Worm (Caenorhabditis elegans): ENCODE data around the gene wago-10.

Gene wago-10

DNA sequence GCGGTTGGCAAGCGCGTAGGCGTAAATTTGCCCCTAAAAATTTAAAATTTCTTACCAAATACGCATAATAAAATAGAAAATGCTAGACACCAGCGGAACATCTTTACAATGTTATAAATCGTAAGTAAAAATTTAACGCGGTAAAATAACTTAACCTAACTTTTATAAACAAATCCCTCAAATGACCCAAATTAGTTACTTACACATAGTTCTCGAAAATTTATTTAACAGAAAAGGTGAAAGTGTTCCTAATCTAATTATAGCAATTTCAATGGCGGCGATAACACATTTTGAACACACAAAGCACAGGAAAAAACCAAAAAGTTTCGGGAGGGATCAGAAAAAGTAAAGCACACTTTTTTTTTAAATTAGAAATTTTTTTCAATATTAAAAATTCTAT is 37.0 kb downstream of the wago-10 start, which contains the start of gene mltn-8:
TSS of gene mltn-8 (minus strand) at position 101 of the 400 bp plus-strand sequence.
- TF ChIP-seq ama-1 (optimal IDR thresholded peaks at IDR 0.05) (no peak), ets-7 (tag; optimal IDR thresholded peaks at IDR 0.05) (no peak), flt-1 (GFP tag; IDR thresholded peaks at IDR 0.05) (no peak), tbx-37 (GFP tag; conservative IDR thresholded peaks at IDR 0.05) (no peak), ceh-13 (GFP tag; optimal IDR thresholded peaks at IDR 0.05) (no peak), hmbx-1 (tag; optimal IDR thresholded peaks at IDR 0.05) (no peak), tbx-11 (GFP tag; IDR thresholded peaks at IDR 0.05) (no peak), sea-1 (GFP tag; conservative IDR thresholded peaks at IDR 0.05) (no peak), F13C5.2 (tag; optimal IDR thresholded peaks at IDR 0.05) (no peak), hnd-1 (tag; optimal IDR thresholded peaks at IDR 0.05) (no peak), tra-4 (tag; optimal IDR thresholded peaks at IDR 0.05) (no peak), scrt-1 (GFP tag; IDR thresholded peaks at IDR 0.05) (no peak)

DNA sequence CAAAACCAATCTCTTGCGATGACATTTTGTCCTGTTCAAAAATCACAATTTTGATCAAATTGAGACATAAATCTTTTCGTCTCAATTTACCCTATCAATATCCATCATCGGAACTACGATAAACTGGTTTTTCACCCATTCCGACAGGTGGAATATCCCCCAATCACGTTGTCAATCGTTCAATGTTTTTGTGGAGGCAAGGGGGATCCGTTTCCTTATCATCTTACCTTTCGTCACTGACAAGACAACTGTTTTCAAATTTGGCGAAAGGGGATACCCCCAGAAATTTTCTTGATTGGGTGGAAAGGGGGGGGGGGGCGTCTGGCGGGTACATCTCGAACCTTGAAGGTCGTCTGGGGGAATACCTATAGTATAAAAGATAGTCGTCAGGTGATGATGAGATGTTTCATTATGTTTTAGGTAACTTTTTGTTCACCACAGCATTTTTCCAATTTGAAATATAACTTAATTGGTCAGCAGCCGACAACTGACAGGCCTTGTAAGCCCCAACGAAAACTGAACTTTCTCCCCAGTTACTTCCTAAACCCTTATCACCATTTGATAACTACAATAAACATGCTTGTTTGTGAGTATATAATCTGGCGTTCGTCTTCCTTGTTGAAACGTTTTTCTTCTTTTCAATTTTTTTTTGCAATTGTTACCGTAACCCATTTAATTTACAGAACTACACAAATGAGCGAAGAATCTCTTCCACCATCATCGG is 38.2 kb downstream of the wago-10 start, which contains the start of gene ZK6.8:
TSS of gene ZK6.8 (plus strand) at position 682 of the 724 bp plus-strand sequence.
- TF ChIP-seq tra-4 (tag; optimal IDR thresholded peaks at IDR 0.05), result no peak
- TF ChIP-seq ets-7 (tag; optimal IDR thresholded peaks at IDR 0.05), result no peak
- TF ChIP-seq hnd-1 (tag; optimal IDR thresholded peaks at IDR 0.05), result no peak
- TF ChIP-seq hmbx-1 (tag; optimal IDR thresholded peaks at IDR 0.05), result no peak
- TF ChIP-seq B0310.2 (tag; optimal IDR thresholded peaks at IDR 0.05), result no peak
- no peak for TF ChIP-seq F13C5.2 (tag; optimal IDR thresholded peaks at IDR 0.05)
- TF ChIP-seq tbx-11 (GFP tag; IDR thresholded peaks at IDR 0.05), result no peak
- no peak for TF ChIP-seq tbx-37 (GFP tag; conservative IDR thresholded peaks at IDR 0.05)
- TF ChIP-seq hmg-4 (GFP tag; optimal IDR thresholded peaks at IDR 0.05), result no peak
- no peak for TF ChIP-seq aly-1 (tag; optimal IDR thresholded peaks at IDR 0.05)
- no peak for TF ChIP-seq ceh-36 (tag; optimal IDR thresholded peaks at IDR 0.05)
- no peak for TF ChIP-seq sea-1 (GFP tag; conservative IDR thresholded peaks at IDR 0.05)
- TF ChIP-seq flt-1 (GFP tag; IDR thresholded peaks at IDR 0.05), result no peak

- TF ChIP-seq ceh-13 (GFP tag; optimal IDR thresholded peaks at IDR 0.05), result no peak
- no peak for TF ChIP-seq ama-1 (optimal IDR thresholded peaks at IDR 0.05)
These were observed 41.3 kb downstream of the wago-10 start for ce11 chrV:384511-384910.

DNA sequence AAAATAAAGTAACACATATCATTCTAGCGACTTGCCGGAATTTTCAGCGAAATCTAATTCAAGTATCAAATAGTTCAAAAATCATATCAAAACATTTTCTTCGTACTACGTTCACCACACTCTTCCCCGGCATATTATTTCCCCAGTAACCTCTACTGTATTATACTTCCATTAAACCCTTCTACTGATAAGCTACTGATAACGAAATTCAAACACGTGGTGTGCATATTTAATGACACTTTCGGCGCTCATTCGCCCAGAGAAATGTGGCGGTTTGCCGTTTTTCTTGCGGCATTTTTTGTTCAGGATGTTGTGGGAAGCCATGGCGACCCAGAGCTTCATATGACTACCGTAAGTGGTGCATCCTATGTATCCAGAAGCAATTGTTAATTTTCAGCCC is 42.3 kb downstream of the wago-10 start, which contains the start of gene lipl-5:
TSS of gene lipl-5 (plus strand) at position 259 of the 400 bp plus-strand sequence.
- TF ChIP-seq ets-7 (tag; optimal IDR thresholded peaks at IDR 0.05) (no peak), tra-4 (tag; optimal IDR thresholded peaks at IDR 0.05) (no peak), hnd-1 (tag; optimal IDR thresholded peaks at IDR 0.05) (no peak)

DNA sequence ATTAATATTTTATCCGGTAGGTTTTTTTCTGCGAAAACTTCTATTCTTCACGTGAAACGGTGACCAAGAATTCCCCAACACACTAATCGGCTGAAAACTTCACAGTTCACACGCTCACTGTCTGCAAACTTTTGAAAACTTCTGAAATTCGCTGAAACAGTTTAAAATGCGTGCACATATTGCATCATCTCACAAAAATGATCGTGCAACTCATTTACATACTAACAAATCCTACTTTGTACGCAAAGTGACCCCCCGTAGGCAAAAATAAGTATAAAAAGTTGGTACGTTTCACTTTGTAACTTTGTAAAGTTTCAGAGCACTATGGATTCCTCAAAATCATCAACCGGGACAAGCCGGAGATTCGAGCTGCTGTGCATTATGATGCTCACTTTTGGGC is 45.2 kb downstream of the wago-10 start, which contains the start of gene ZK6.6:
TSS of gene ZK6.6 (plus strand) at position 301 of the 400 bp plus-strand sequence.
- TF ChIP-seq aly-1 (tag; optimal IDR thresholded peaks at IDR 0.05) (no peak), ceh-13 (GFP tag; optimal IDR thresholded peaks at IDR 0.05) (no peak), scrt-1 (GFP tag; IDR thresholded peaks at IDR 0.05) (no peak), tbx-37 (GFP tag; conservative IDR thresholded peaks at IDR 0.05) (no peak), ama-1 (optimal IDR thresholded peaks at IDR 0.05) (no peak), hnd-1 (tag; optimal IDR thresholded peaks at IDR 0.05) (no peak), B0310.2 (tag; optimal IDR thresholded peaks at IDR 0.05) (no peak), ets-7 (tag; optimal IDR thresholded peaks at IDR 0.05) (no peak), flt-1 (GFP tag; IDR thresholded peaks at IDR 0.05) (no peak), ceh-36 (tag; optimal IDR thresholded peaks at IDR 0.05) (no peak), sea-1 (GFP tag; conservative IDR thresholded peaks at IDR 0.05) (no peak), F13C5.2 (tag; optimal IDR thresholded peaks at IDR 0.05) (no peak), pes-1 (GFP tag; IDR thresholded peaks at IDR 0.05) (no peak), tbx-11 (GFP tag; IDR thresholded peaks at IDR 0.05) (no peak), tra-4 (tag; optimal IDR thresholded peaks at IDR 0.05) (no peak)

- no peak for TF ChIP-seq tbx-11 (GFP tag; IDR thresholded peaks at IDR 0.05)
- TF ChIP-seq hmg-4 (GFP tag; optimal IDR thresholded peaks at IDR 0.05), result no peak
- TF ChIP-seq aly-1 (tag; optimal IDR thresholded peaks at IDR 0.05), result no peak
- no peak for TF ChIP-seq ceh-36 (tag; optimal IDR thresholded peaks at IDR 0.05)
- no peak for TF ChIP-seq B0310.2 (tag; optimal IDR thresholded peaks at IDR 0.05)
- no peak for TF ChIP-seq pes-1 (GFP tag; IDR thresholded peaks at IDR 0.05)
- TF ChIP-seq ceh-13 (GFP tag; optimal IDR thresholded peaks at IDR 0.05), result no peak
- no peak for TF ChIP-seq hnd-1 (tag; optimal IDR thresholded peaks at IDR 0.05)
- TF ChIP-seq tbx-37 (GFP tag; conservative IDR thresholded peaks at IDR 0.05), result no peak
- no peak for TF ChIP-seq ets-7 (tag; optimal IDR thresholded peaks at IDR 0.05)
- TF ChIP-seq ama-1 (optimal IDR thresholded peaks at IDR 0.05), result no peak
- no peak for TF ChIP-seq F13C5.2 (tag; optimal IDR thresholded peaks at IDR 0.05)
- TF ChIP-seq scrt-1 (GFP tag; IDR thresholded peaks at IDR 0.05), result no peak
- no peak for TF ChIP-seq hmbx-1 (tag; optimal IDR thresholded peaks at IDR 0.05)
- TF ChIP-seq sea-1 (GFP tag; conservative IDR thresholded peaks at IDR 0.05), result no peak
These were observed 49.0 kb downstream of the wago-10 start, which contains the start of gene nhr-254 for ce11 chrV:392199-392678. Gene nhr-254 (plus strand): TSS chrV:392628.

- no peak for TF ChIP-seq hmg-4 (GFP tag; optimal IDR thresholded peaks at IDR 0.05)
- no peak for TF ChIP-seq scrt-1 (GFP tag; IDR thresholded peaks at IDR 0.05)
- no peak for TF ChIP-seq tra-4 (tag; optimal IDR thresholded peaks at IDR 0.05)
- no peak for TF ChIP-seq hnd-1 (tag; optimal IDR thresholded peaks at IDR 0.05)
- TF ChIP-seq hmbx-1 (tag; optimal IDR thresholded peaks at IDR 0.05), result no peak
- no peak for TF ChIP-seq ceh-13 (GFP tag; optimal IDR thresholded peaks at IDR 0.05)
- no peak for TF ChIP-seq ceh-36 (tag; optimal IDR thresholded peaks at IDR 0.05)
- no peak for TF ChIP-seq B0310.2 (tag; optimal IDR thresholded peaks at IDR 0.05)
- no peak for TF ChIP-seq ets-7 (tag; optimal IDR thresholded peaks at IDR 0.05)
- no peak for TF ChIP-seq sea-1 (GFP tag; conservative IDR thresholded peaks at IDR 0.05)
- TF ChIP-seq aly-1 (tag; optimal IDR thresholded peaks at IDR 0.05), result no peak
These were observed 53.1 kb downstream of the wago-10 start, which contains the start of gene nhr-253 for ce11 chrV:396309-396708. Gene nhr-253 (plus strand): TSS chrV:396593.

Measured in whole organism, early embryonic.